Worm (Caenorhabditis elegans) whole organism, L4 larva: ENCODE results near the gene sre-43.

Source experiments
- D1046.2 ChIP-seq: fragments of 200-800 bp; sonication (Bioruptor generic); IDR thresholded peaks from 2 replicates; pipeline ENCODE4 v1.3.6; 2022; ENCODE audit warnings: missing genetic modification characterization, missing compliant biosample characterization
- F26F4.8 ChIP-seq: fragments of 200-800 bp; sonication (Bioruptor generic); conservative IDR thresholded peaks from 2 replicates; pipeline ENCODE4 v1.3.6; 2022; ENCODE audit warnings: missing genetic modification characterization, missing compliant biosample characterization
- F37D6.2 ChIP-seq: sonication (generic microtip); optimal IDR thresholded peaks from 2 replicates; lab custom pipeline; 2016; ENCODE audit warnings: mild to moderate bottlenecking, missing genetic modification characterization, missing compliant biosample characterization
- F44E2.7 ChIP-seq: fragments of 200-800 bp; sonication (Bioruptor generic); IDR thresholded peaks from 2 replicates; pipeline ENCODE4 v2.1.2; 2022; ENCODE audit warnings: missing genetic modification characterization, missing compliant biosample characterization
- R02D3.7 ChIP-seq: fragments of 150-350 bp; sonication (generic microtip); optimal IDR thresholded peaks from 3 replicates; lab custom pipeline; 2014; ENCODE audit warnings: missing biosample characterization, missing genetic modification characterization
- T20F7.1 ChIP-seq: fragments of 200-800 bp; sonication (Bioruptor generic); optimal IDR thresholded peaks from 2 replicates; lab custom pipeline; 2018; ENCODE audit warnings: mild to moderate bottlenecking, missing genetic modification characterization, missing compliant biosample characterization
- Y48G9A.11 ChIP-seq: fragments of 200-800 bp; sonication (Bioruptor generic); IDR thresholded peaks from 2 replicates; pipeline ENCODE4 v1.3.6; 2022; ENCODE audit warnings: missing genetic modification reagents, missing genetic modification characterization, missing compliant biosample characterization
- ZK546.5 ChIP-seq, 2 experiments: sonication (generic microtip); optimal IDR thresholded peaks; 2 replicates each; lab custom pipeline; 2017; ENCODE audit warnings: missing biosample characterization in 2 of 2, missing genetic modification characterization in 2 of 2
- aly-2 ChIP-seq: sonication (generic microtip); optimal IDR thresholded peaks from 2 replicates; lab custom pipeline; 2018; ENCODE audit warnings: missing biosample characterization, missing genetic modification characterization
- arid-1 ChIP-seq: fragments of 200-800 bp; sonication (Bioruptor generic); conservative IDR thresholded peaks from 2 replicates; pipeline ENCODE4 v1.3.6; 2022; ENCODE audit warnings: missing genetic modification reagents, missing genetic modification characterization, missing compliant biosample characterization
- attf-4 ChIP-seq: sonication (generic microtip); optimal IDR thresholded peaks from 3 replicates; lab custom pipeline; 2017; ENCODE audit warnings: missing biosample characterization, missing genetic modification characterization
- ceh-20 ChIP-seq: fragments of 200-800 bp; sonication (Bioruptor generic); IDR thresholded peaks from 2 replicates; pipeline ENCODE4 v1.3.6; 2022; ENCODE audit warnings: missing genetic modification reagents, missing genetic modification characterization, missing compliant biosample characterization
- ceh-32 ChIP-seq: sonication (generic microtip); optimal IDR thresholded peaks from 2 replicates; lab custom pipeline; 2016; ENCODE audit warnings: mild to moderate bottlenecking, missing genetic modification characterization, missing compliant biosample characterization; ENCODE audit not compliant: poor library complexity
- ceh-44 ChIP-seq: fragments of 200-800 bp; sonication (Bioruptor generic); IDR thresholded peaks from 2 replicates; pipeline ENCODE4 v1.3.6; 2022; ENCODE audit warnings: missing genetic modification reagents, missing genetic modification characterization, missing compliant biosample characterization
- ceh-62 ChIP-seq: sonication (generic microtip); optimal IDR thresholded peaks from 2 replicates; lab custom pipeline; 2017; ENCODE audit warnings: missing biosample characterization, missing genetic modification characterization
- ceh-82 ChIP-seq: sonication (generic microtip); optimal IDR thresholded peaks from 2 replicates; lab custom pipeline; 2017; ENCODE audit warnings: missing biosample characterization, missing genetic modification characterization
- cey-2 ChIP-seq: sonication (generic microtip); optimal IDR thresholded peaks from 3 replicates; lab custom pipeline; 2017; ENCODE audit warnings: missing genetic modification characterization, mild to moderate bottlenecking, missing compliant biosample characterization, antibody characterized with exemption, borderline replicate concordance; ENCODE audit not compliant: insufficient read depth
- daf-16 ChIP-seq, 3 experiments: sonication (generic microtip); optimal IDR thresholded peaks; 2 replicates each; lab custom pipeline; 2016 to 2017; ENCODE audit warnings: missing genetic modification characterization in 3 of 3, missing genetic modification reagents in 3 of 3, mild to moderate bottlenecking in 2 of 3, missing compliant biosample characterization in 2 of 3, missing biosample characterization in 1 of 3, moderate library complexity in 1 of 3
- daf-8 ChIP-seq: fragments of 200-800 bp; sonication (Bioruptor generic); IDR thresholded peaks from 2 replicates; pipeline ENCODE4 v1.3.6; 2022; ENCODE audit warnings: missing genetic modification characterization, missing compliant biosample characterization
- dmd-6 ChIP-seq: fragments of 200-800 bp; sonication (Bioruptor generic); IDR thresholded peaks from 2 replicates; pipeline ENCODE4 v1.3.6; 2022; ENCODE audit warnings: missing genetic modification reagents, missing genetic modification characterization, missing compliant biosample characterization
- dpl-1 ChIP-seq: fragments of 150-350 bp; optimal IDR thresholded peaks from 2 replicates; lab custom pipeline; 2014; ENCODE audit warnings: missing biosample characterization, missing genetic modification reagents, missing genetic modification characterization
- egl-27 ChIP-seq: sonication (generic microtip); optimal IDR thresholded peaks from 3 replicates; lab custom pipeline; 2017; ENCODE audit warnings: missing biosample characterization, missing genetic modification reagents, missing genetic modification characterization
- egl-43 ChIP-seq: fragments of 200-800 bp; sonication (Bioruptor generic); IDR thresholded peaks from 2 replicates; pipeline ENCODE4 v1.3.6; 2022; ENCODE audit warnings: missing genetic modification reagents, missing genetic modification characterization, missing compliant biosample characterization
- fkh-10 ChIP-seq: fragments of 150-350 bp; optimal IDR thresholded peaks from 2 replicates; lab custom pipeline; 2014; ENCODE audit warnings: missing biosample characterization, missing genetic modification reagents, missing genetic modification characterization
- hif-1 ChIP-seq, 2 experiments: sonication (generic microtip); optimal IDR thresholded peaks; 2 replicates each; lab custom pipeline; 2016 to 2017; ENCODE audit warnings: missing compliant biosample characterization in 2 of 2, missing genetic modification characterization in 2 of 2, missing genetic modification reagents in 2 of 2, missing genotype in 2 of 2, mild to moderate bottlenecking in 1 of 2
- hmg-1.1 ChIP-seq: fragments of 200-800 bp; sonication (Bioruptor generic); IDR thresholded peaks from 2 replicates; pipeline ENCODE4 v1.3.6; 2022; ENCODE audit warnings: missing genetic modification reagents, missing genetic modification characterization, missing compliant biosample characterization
- jun-1 ChIP-seq: fragments of 150-350 bp; optimal IDR thresholded peaks from 2 replicates; lab custom pipeline; 2014; ENCODE audit warnings: missing biosample characterization, missing genetic modification reagents, missing genetic modification characterization
- lim-7 ChIP-seq: fragments of 200-800 bp; sonication (Bioruptor generic); IDR thresholded peaks from 2 replicates; pipeline ENCODE4 v1.3.6; 2022; ENCODE audit warnings: missing genetic modification characterization, missing compliant biosample characterization
- lin-13 ChIP-seq: fragments of 150-350 bp; optimal IDR thresholded peaks from 2 replicates; lab custom pipeline; 2014; ENCODE audit warnings: missing biosample characterization, missing genetic modification reagents, missing genetic modification characterization
- lin-15B ChIP-seq: fragments of 150-350 bp; sonication (generic microtip); optimal IDR thresholded peaks from 3 replicates; lab custom pipeline; 2014; ENCODE audit warnings: missing biosample characterization, missing genetic modification characterization
- lsy-2 ChIP-seq, 2 experiments: fragments of 150-350 bp in 1 of 2; sonication (generic microtip) in 1 of 2; optimal IDR thresholded peaks; 2 replicates each; lab custom pipeline; 2014 to 2017; ENCODE audit warnings: missing biosample characterization in 2 of 2, missing genetic modification characterization in 2 of 2
- madf-9 ChIP-seq: fragments of 200-800 bp; sonication (Bioruptor generic); conservative IDR thresholded peaks from 2 replicates; pipeline ENCODE4 v1.3.6; 2022; ENCODE audit warnings: missing genetic modification reagents, missing genetic modification characterization, missing compliant biosample characterization
- mdt-29 ChIP-seq: fragments of 200-800 bp; sonication (Bioruptor generic); IDR thresholded peaks from 2 replicates; pipeline ENCODE4 v1.3.6; 2022; ENCODE audit warnings: missing genetic modification reagents, missing genetic modification characterization, missing compliant biosample characterization
- mep-1 ChIP-seq: fragments of 150-350 bp; sonication (generic microtip); optimal IDR thresholded peaks from 3 replicates; lab custom pipeline; 2014; ENCODE audit warnings: missing biosample characterization, missing genetic modification characterization
- nhr-11 ChIP-seq: fragments of 150-350 bp; optimal IDR thresholded peaks from 2 replicates; lab custom pipeline; 2014; ENCODE audit warnings: missing biosample characterization, missing genetic modification characterization
- nhr-237 ChIP-seq: sonication (generic microtip); optimal IDR thresholded peaks from 2 replicates; lab custom pipeline; 2017; ENCODE audit warnings: missing biosample characterization, missing genetic modification characterization
- nhr-28 ChIP-seq: fragments of 150-350 bp; optimal IDR thresholded peaks from 2 replicates; lab custom pipeline; 2014; ENCODE audit warnings: missing biosample characterization, missing genetic modification characterization
- nhr-41 ChIP-seq: fragments of 200-800 bp; sonication (Bioruptor generic); IDR thresholded peaks from 2 replicates; pipeline ENCODE4 v1.3.6; 2022; ENCODE audit warnings: missing genetic modification reagents, missing genetic modification characterization, missing compliant biosample characterization
- nhr-42 ChIP-seq: fragments of 200-800 bp; sonication (Bioruptor generic); IDR thresholded peaks from 2 replicates; pipeline ENCODE4 v1.3.6; 2022; ENCODE audit warnings: missing genetic modification characterization, missing compliant biosample characterization
- nhr-76 ChIP-seq: fragments of 150-350 bp; optimal IDR thresholded peaks from 2 replicates; lab custom pipeline; 2014; ENCODE audit warnings: missing biosample characterization, missing genetic modification characterization
- php-3 ChIP-seq: fragments of 200-800 bp; sonication (Bioruptor generic); IDR thresholded peaks from 2 replicates; pipeline ENCODE4 v1.3.6; 2022; ENCODE audit warnings: missing genetic modification reagents, missing genetic modification characterization, missing compliant biosample characterization
- pqm-1 ChIP-seq: sonication (generic microtip); optimal IDR thresholded peaks from 2 replicates; lab custom pipeline; 2017; ENCODE audit warnings: missing biosample characterization, missing genetic modification characterization
- rbr-2 ChIP-seq: sonication (generic microtip); optimal IDR thresholded peaks from 2 replicates; lab custom pipeline; 2016; ENCODE audit warnings: missing genotype, missing genetic modification characterization, missing compliant biosample characterization
- skn-1 ChIP-seq: fragments of 150-350 bp; optimal IDR thresholded peaks from 2 replicates; lab custom pipeline; 2014; ENCODE audit warnings: missing biosample characterization, missing genetic modification characterization
- snpc-1.2 ChIP-seq: fragments of 200-800 bp; sonication (Bioruptor generic); IDR thresholded peaks from 2 replicates; pipeline ENCODE4 v1.3.6; 2022; ENCODE audit warnings: missing genetic modification reagents, missing genetic modification characterization, missing compliant biosample characterization
- tag-97 ChIP-seq: fragments of 200-800 bp; sonication (Bioruptor generic); IDR thresholded peaks from 2 replicates; pipeline ENCODE4 v1.3.6; 2022; ENCODE audit warnings: missing genetic modification characterization, missing compliant biosample characterization
- unc-39 ChIP-seq: sonication (generic microtip); optimal IDR thresholded peaks from 2 replicates; lab custom pipeline; 2017; ENCODE audit warnings: missing biosample characterization, missing genetic modification characterization
- zag-1 ChIP-seq: fragments of 150-350 bp; optimal IDR thresholded peaks from 2 replicates; lab custom pipeline; 2014; ENCODE audit warnings: missing biosample characterization, missing genetic modification characterization
- zfp-2 ChIP-seq: sonication (generic microtip); optimal IDR thresholded peaks from 2 replicates; lab custom pipeline; 2016; ENCODE audit warnings: mild to moderate bottlenecking, missing genetic modification characterization, missing compliant biosample characterization
- zip-11 ChIP-seq: fragments of 200-800 bp; sonication (Bioruptor generic); IDR thresholded peaks from 2 replicates; pipeline ENCODE4 v1.3.6; 2022; ENCODE audit warnings: missing genetic modification characterization, missing compliant biosample characterization
- ztf-11 ChIP-seq: fragments of 150-350 bp; optimal IDR thresholded peaks from 2 replicates; lab custom pipeline; 2014; ENCODE audit warnings: missing biosample characterization, missing genetic modification characterization
- ztf-7 ChIP-seq: fragments of 150-350 bp; optimal IDR thresholded peaks from 2 replicates; lab custom pipeline; 2014; ENCODE audit warnings: missing biosample characterization, missing genetic modification characterization

The sre-43 gene

DNA sequence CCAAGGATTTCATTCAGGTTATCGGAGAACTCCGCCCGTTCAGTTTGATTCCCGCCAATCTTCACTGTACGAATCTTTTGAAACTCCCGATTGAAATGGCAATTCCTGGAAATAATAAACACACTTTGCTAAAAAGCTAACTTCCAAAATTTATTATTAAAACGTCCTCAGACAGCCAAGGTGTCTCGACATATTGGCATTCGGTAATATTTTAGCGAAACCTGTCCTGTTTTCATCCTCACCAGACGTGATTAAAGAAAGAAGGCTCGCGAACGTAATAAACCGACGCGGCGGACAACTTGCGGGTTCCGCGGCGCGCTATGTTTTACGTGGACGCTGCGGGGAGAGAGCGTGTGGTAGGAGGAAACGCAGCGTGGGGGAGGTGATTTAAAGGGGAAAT is 49.3 kb upstream of the sre-43 start (continued):
- TF ChIP-seq lin-13 (GFP tag; lab: Kevin White, UChicago) (peak; percentile 57), pqm-1 (tag; lab: Kevin White, UChicago) (peak; percentile 40), ceh-44 (GFP tag; lab: Robert Waterston, UW) (no peak), egl-43 (GFP tag; lab: Robert Waterston, UW) (peak; percentile 81; the same call in 1 of the 2 replicates), zip-11 (GFP tag; lab: Robert Waterston, UW) (no peak), D1046.2 (GFP tag; lab: Robert Waterston, UW) (no peak; the same call in 1 of the 2 replicates), aly-2 (tag; lab: Kevin White, UChicago) (no peak), ztf-11 (tag; lab: Kevin White, UChicago) (no peak), hif-1 (tag; optimal IDR thresholded peaks at IDR 0.05; lab: Kevin White, UChicago) (peak; percentile 20 to 51), ceh-32 (no peak), ZK546.5 (tag; optimal IDR thresholded peaks at IDR 0.05; lab: Kevin White, UChicago) (no peak), nhr-237 (no peak), dmd-6 (GFP tag; lab: Robert Waterston, UW) (peak; percentile 78), F37D6.2 (peak; percentile 7), jun-1 (tag; lab: Kevin White, UChicago) (peak; percentile 70), madf-9 (GFP tag; lab: Robert Waterston, UW) (0 out of 2 replicates have a peak, but pooled peaks have one; percentile 28), daf-16 (GFP tag; optimal IDR thresholded peaks at IDR 0.05; lab: Kevin White, UChicago) (peak; percentile 65 to 68), daf-16 (tag; optimal IDR thresholded peaks at IDR 0.05; lab: Kevin White, UChicago) (peak; percentile 88), tag-97 (no peak), Y48G9A.11 (GFP tag; lab: Robert Waterston, UW) (peak; percentile 70), lin-15B (tag; lab: Kevin White, UChicago) (no peak), lim-7 (GFP tag; lab: Robert Waterston, UW) (0 out of 2 replicates have a peak, but pooled peaks have one; percentile 28), ceh-82 (tag; lab: Kevin White, UChicago) (no peak), egl-27 (tag; lab: Kevin White, UChicago) (no peak), lsy-2 (tag; optimal IDR thresholded peaks at IDR 0.05; lab: Kevin White, UChicago) (peak in 1 of 2 experiments; percentile 80), nhr-41 (GFP tag; lab: Robert Waterston, UW) (no peak), nhr-42 (GFP tag; lab: Robert Waterston, UW) (peak; percentile 89; the same call in 1 of the 2 replicates), rbr-2 (tag; lab: Kevin White, UChicago) (peak; percentile 66), mep-1 (peak; percentile 82), snpc-1.2 (peak; percentile 69), cey-2 (tag; lab: Kevin White, UChicago) (no peak), fkh-10 (GFP tag; lab: Kevin White, UChicago) (no peak), nhr-11 (tag; lab: Kevin White, UChicago) (peak; percentile 15), nhr-28 (tag; lab: Kevin White, UChicago) (peak; percentile 28), nhr-76 (tag; lab: Kevin White, UChicago) (no peak), skn-1 (tag; lab: Kevin White, UChicago) (no peak), daf-8 (GFP tag; lab: Robert Waterston, UW) (no peak), R02D3.7 (tag; lab: Kevin White, UChicago) (no peak), unc-39 (no peak), attf-4 (tag; lab: Kevin White, UChicago) (no peak), F26F4.8 (no peak), ceh-62 (no peak), mdt-29 (peak; percentile 79; the same call in 1 of the 2 replicates), ceh-20 (GFP tag; lab: Robert Waterston, UW) (peak; percentile 70; the same call in 1 of the 2 replicates), dpl-1 (GFP tag; lab: Kevin White, UChicago) (peak; percentile 63), hmg-1.1 (GFP tag; lab: Robert Waterston, UW) (peak; percentile 81), F44E2.7 (GFP tag; lab: Robert Waterston, UW) (no peak), arid-1 (GFP tag; lab: Robert Waterston, UW) (peak; percentile 84), zag-1 (tag; lab: Kevin White, UChicago) (no peak), zfp-2 (tag; lab: Kevin White, UChicago) (no peak), php-3 (GFP tag; lab: Robert Waterston, UW) (peak; percentile 69; the same call in 1 of the 2 replicates), ztf-7 (peak; percentile 75), T20F7.1 (GFP tag; lab: Kevin White, UChicago) (no peak)
